Fruit fly (Drosophila melanogaster): Measurements from ENCODE around the gene CG12766.

Gene CG12766

dm6 chr3L:3928205-3928942 is 11.6 kb downstream of the CG12766 start:
- TF ChIP-seq toe (GFP tag; optimal IDR thresholded peaks at IDR 0.05), result peak; percentile 92
- peak; percentile 95 for TF ChIP-seq CG1620 (GFP tag; optimal IDR thresholded peaks at IDR 0.05)
- peak; percentile 94 for TF ChIP-seq CG33017 (tag; optimal IDR thresholded peaks at IDR 0.05)
- TF ChIP-seq Mnt (GFP tag; optimal IDR thresholded peaks at IDR 0.05), result peak; percentile 87
- TF ChIP-seq CG14711 (tag; optimal IDR thresholded peaks at IDR 0.05), result peak; percentile 90
- TF ChIP-seq CG7045 (GFP tag; optimal IDR thresholded peaks at IDR 0.05), result peak; percentile 96
- peak; percentile 98 for TF ChIP-seq CG12768 (GFP tag; optimal IDR thresholded peaks at IDR 0.05)
- TF ChIP-seq Crg-1 (GFP tag; optimal IDR thresholded peaks at IDR 0.05), result peak; percentile 94
- TF ChIP-seq cic (GFP tag; optimal IDR thresholded peaks at IDR 0.05), result peak; percentile 94
- TF ChIP-seq CG11617 (GFP tag; optimal IDR thresholded peaks at IDR 0.05), result peak; percentile 98
- TF ChIP-seq CG7101 (tag; optimal IDR thresholded peaks at IDR 0.05), result peak; percentile 97
- peak; percentile 97 for TF ChIP-seq Hr96 (GFP tag; optimal IDR thresholded peaks at IDR 0.05)
- TF ChIP-seq kay (GFP tag; ENCODE audit: borderline replicate concordance), result peak; percentile 94
- peak; percentile 88 for TF ChIP-seq pad (GFP tag; optimal IDR thresholded peaks at IDR 0.05)
- TF ChIP-seq tj (GFP tag; optimal IDR thresholded peaks at IDR 0.05), result peak; percentile 99
- no peak for TF ChIP-seq cnc (optimal IDR thresholded peaks at IDR 0.05)
- peak; percentile 92 for TF ChIP-seq ovo (GFP tag; optimal IDR thresholded peaks at IDR 0.05)
- peak; percentile 96 for TF ChIP-seq CG5204 (GFP tag; optimal IDR thresholded peaks at IDR 0.05)
- TF ChIP-seq bab1 (GFP tag; optimal IDR thresholded peaks at IDR 0.05), result peak; percentile 82
- TF ChIP-seq Clk (GFP tag; optimal IDR thresholded peaks at IDR 0.05), result peak; percentile 97

dm6 chr3L:3927462-3927861 is 12.5 kb downstream of the CG12766 start:
- TF ChIP-seq ovo (GFP tag; optimal IDR thresholded peaks at IDR 0.05) (no peak), cnc (optimal IDR thresholded peaks at IDR 0.05) (no peak), pad (GFP tag; optimal IDR thresholded peaks at IDR 0.05) (no peak), CG33017 (tag; optimal IDR thresholded peaks at IDR 0.05) (no peak), kay (GFP tag; ENCODE audit: borderline replicate concordance) (no peak), Mnt (GFP tag; optimal IDR thresholded peaks at IDR 0.05) (no peak), CG11617 (GFP tag; optimal IDR thresholded peaks at IDR 0.05) (no peak), CG7101 (tag; optimal IDR thresholded peaks at IDR 0.05) (no peak), toe (GFP tag; optimal IDR thresholded peaks at IDR 0.05) (no peak), CG12768 (GFP tag; optimal IDR thresholded peaks at IDR 0.05) (no peak), CG7045 (GFP tag; optimal IDR thresholded peaks at IDR 0.05) (no peak), Crg-1 (GFP tag; optimal IDR thresholded peaks at IDR 0.05) (no peak), CG14711 (tag; optimal IDR thresholded peaks at IDR 0.05) (no peak), tj (GFP tag; optimal IDR thresholded peaks at IDR 0.05) (no peak), cic (GFP tag; optimal IDR thresholded peaks at IDR 0.05) (no peak), Hr96 (GFP tag; optimal IDR thresholded peaks at IDR 0.05) (no peak), Clk (GFP tag; optimal IDR thresholded peaks at IDR 0.05) (no peak), bab1 (GFP tag; optimal IDR thresholded peaks at IDR 0.05) (no peak), CG1620 (GFP tag; optimal IDR thresholded peaks at IDR 0.05) (no peak), CG5204 (GFP tag; optimal IDR thresholded peaks at IDR 0.05) (no peak)

- TF ChIP-seq CG33017 (tag; optimal IDR thresholded peaks at IDR 0.05) (no peak), pad (GFP tag; optimal IDR thresholded peaks at IDR 0.05) (peak; percentile 92), cnc (optimal IDR thresholded peaks at IDR 0.05) (peak in 1 of 2 experiments; percentile 65), toe (GFP tag; optimal IDR thresholded peaks at IDR 0.05) (no peak), CG14711 (tag; optimal IDR thresholded peaks at IDR 0.05) (no peak), CG12768 (GFP tag; optimal IDR thresholded peaks at IDR 0.05) (no peak), CG1620 (GFP tag; optimal IDR thresholded peaks at IDR 0.05) (no peak), bab1 (GFP tag; optimal IDR thresholded peaks at IDR 0.05) (no peak), Hr96 (GFP tag; optimal IDR thresholded peaks at IDR 0.05) (no peak), kay (GFP tag; ENCODE audit: borderline replicate concordance) (no peak), cic (GFP tag; optimal IDR thresholded peaks at IDR 0.05) (peak; percentile 44), Clk (GFP tag; optimal IDR thresholded peaks at IDR 0.05) (no peak), ovo (GFP tag; optimal IDR thresholded peaks at IDR 0.05) (peak; percentile 34), CG7045 (GFP tag; optimal IDR thresholded peaks at IDR 0.05) (no peak), Crg-1 (GFP tag; optimal IDR thresholded peaks at IDR 0.05) (no peak), CG5204 (GFP tag; optimal IDR thresholded peaks at IDR 0.05) (no peak), CG7101 (tag; optimal IDR thresholded peaks at IDR 0.05) (no peak), Mnt (GFP tag; optimal IDR thresholded peaks at IDR 0.05) (peak; percentile 10), tj (GFP tag; optimal IDR thresholded peaks at IDR 0.05) (peak; percentile 54), CG11617 (GFP tag; optimal IDR thresholded peaks at IDR 0.05) (no peak)
These were observed 13.6 kb downstream of the CG12766 start for dm6 chr3L:3926191-3926765.

- TF ChIP-seq CG12768 (GFP tag; optimal IDR thresholded peaks at IDR 0.05) (peak; percentile 38), CG33017 (tag; optimal IDR thresholded peaks at IDR 0.05) (no peak), ovo (GFP tag; optimal IDR thresholded peaks at IDR 0.05) (peak; percentile 78), CG1620 (GFP tag; optimal IDR thresholded peaks at IDR 0.05) (no peak), tj (GFP tag; optimal IDR thresholded peaks at IDR 0.05) (no peak), pad (GFP tag; optimal IDR thresholded peaks at IDR 0.05) (no peak), Mnt (GFP tag; optimal IDR thresholded peaks at IDR 0.05) (peak; percentile 42), Clk (GFP tag; optimal IDR thresholded peaks at IDR 0.05) (no peak), Hr96 (GFP tag; optimal IDR thresholded peaks at IDR 0.05) (no peak), CG11617 (GFP tag; optimal IDR thresholded peaks at IDR 0.05) (no peak), cnc (optimal IDR thresholded peaks at IDR 0.05) (no peak), CG7045 (GFP tag; optimal IDR thresholded peaks at IDR 0.05) (no peak), cic (GFP tag; optimal IDR thresholded peaks at IDR 0.05) (peak; percentile 93), CG5204 (GFP tag; optimal IDR thresholded peaks at IDR 0.05) (no peak), Crg-1 (GFP tag; optimal IDR thresholded peaks at IDR 0.05) (no peak), kay (GFP tag; ENCODE audit: borderline replicate concordance) (peak; percentile 42), bab1 (GFP tag; optimal IDR thresholded peaks at IDR 0.05) (no peak), toe (GFP tag; optimal IDR thresholded peaks at IDR 0.05) (no peak), CG14711 (tag; optimal IDR thresholded peaks at IDR 0.05) (no peak), CG7101 (tag; optimal IDR thresholded peaks at IDR 0.05) (no peak)
These were observed 14.4 kb downstream of the CG12766 start for dm6 chr3L:3925487-3925886.
